Worm (Caenorhabditis elegans) whole organism, L1 larva: ENCODE data around the gene ZK262.8.

ENCODE experiments used
- C34B4.2 ChIP-seq: sonication (generic microtip); optimal IDR thresholded peaks from 2 replicates; lab custom pipeline; 2017; ENCODE audit warnings: mild to moderate bottlenecking, missing genetic modification characterization, missing compliant biosample characterization
- F16B12.6 ChIP-seq: fragments of 150-350 bp; optimal IDR thresholded peaks from 2 replicates; lab custom pipeline; 2014; ENCODE audit warnings: missing biosample characterization, missing genetic modification characterization
- Y116A8C.19 ChIP-seq: sonication (generic microtip); optimal IDR thresholded peaks from 2 replicates; lab custom pipeline; 2016; ENCODE audit warnings: missing compliant biosample characterization, missing genetic modification characterization, borderline replicate concordance
- alr-1 ChIP-seq: fragments of 200-800 bp; sonication (Bioruptor generic); optimal IDR thresholded peaks from 2 replicates; lab custom pipeline; 2018; ENCODE audit warnings: borderline replicate concordance, mild to moderate bottlenecking, missing genetic modification characterization, missing compliant biosample characterization
- aly-2 ChIP-seq: fragments of 150-350 bp; optimal IDR thresholded peaks from 2 replicates; lab custom pipeline; 2014; ENCODE audit warnings: missing biosample characterization, missing genetic modification characterization
- ceh-63 ChIP-seq: fragments of 200-800 bp; sonication (Bioruptor generic); optimal IDR thresholded peaks from 2 replicates; lab custom pipeline; 2018; ENCODE audit warnings: mild to moderate bottlenecking, missing genetic modification characterization, missing compliant biosample characterization
- ceh-88 ChIP-seq: fragments of 200-800 bp; sonication (Bioruptor generic); IDR thresholded peaks from 2 replicates; pipeline ENCODE4 v1.3.6; 2022; ENCODE audit warnings: missing genetic modification characterization, missing compliant biosample characterization
- egl-13 ChIP-seq: sonication (generic microtip); optimal IDR thresholded peaks from 2 replicates; lab custom pipeline; 2016; ENCODE audit warnings: missing genotype, missing genetic modification reagents, missing genetic modification characterization, missing compliant biosample characterization
- egl-27 ChIP-seq, 2 experiments: fragments of 150-350 bp in 1 of 2; sonication (generic microtip); optimal IDR thresholded peaks; 3 replicates each; lab custom pipeline; 2017 to 2018; ENCODE audit warnings: missing biosample characterization in 2 of 2, missing genetic modification characterization in 2 of 2, missing genetic modification reagents in 2 of 2
- elt-2 ChIP-seq: sonication (generic microtip); optimal IDR thresholded peaks from 2 replicates; lab custom pipeline; 2016; ENCODE audit warnings: missing genetic modification characterization, mild to moderate bottlenecking, inconsistent platforms, missing compliant biosample characterization, missing genetic modification reagents
- elt-3 ChIP-seq, 6 experiments: fragments of 150-350 bp in 1 of 6; sonication (generic microtip); optimal IDR thresholded peaks; 2 replicates each; lab custom pipeline; 2017 to 2018; ENCODE audit warnings: missing biosample characterization in 6 of 6, missing genetic modification characterization in 6 of 6, inconsistent platforms in 1 of 6
- fos-1 ChIP-seq: fragments of 150-350 bp; optimal IDR thresholded peaks from 2 replicates; lab custom pipeline; 2014; ENCODE audit warnings: missing biosample characterization, missing genetic modification characterization
- grh-1 ChIP-seq: fragments of 200-800 bp; sonication (Bioruptor generic); IDR thresholded peaks from 2 replicates; pipeline ENCODE4 v1.3.6; 2022; ENCODE audit warnings: missing genetic modification reagents, missing genetic modification characterization, missing compliant biosample characterization
- hlh-17 ChIP-seq: fragments of 200-800 bp; sonication (Bioruptor generic); optimal IDR thresholded peaks from 2 replicates; lab custom pipeline; 2018; ENCODE audit warnings: missing genetic modification characterization, mild to moderate bottlenecking, missing compliant biosample characterization, moderate library complexity, borderline replicate concordance
- hlh-4 ChIP-seq: sonication (generic microtip); optimal IDR thresholded peaks from 2 replicates; lab custom pipeline; 2016; ENCODE audit warnings: mild to moderate bottlenecking, missing genetic modification characterization, missing compliant biosample characterization
- irx-1 ChIP-seq: sonication (generic microtip); optimal IDR thresholded peaks from 2 replicates; lab custom pipeline; 2016; ENCODE audit warnings: missing genetic modification characterization, missing compliant biosample characterization
- jun-1 ChIP-seq: fragments of 150-350 bp; optimal IDR thresholded peaks from 2 replicates; lab custom pipeline; 2014; ENCODE audit warnings: missing biosample characterization, missing genetic modification reagents, missing genetic modification characterization
- lin-13 ChIP-seq: fragments of 150-350 bp; optimal IDR thresholded peaks from 2 replicates; lab custom pipeline; 2014; ENCODE audit warnings: missing biosample characterization, missing genetic modification reagents, missing genetic modification characterization
- lin-14 ChIP-seq: fragments of 200-800 bp; sonication (Bioruptor generic); optimal IDR thresholded peaks from 2 replicates; lab custom pipeline; 2018; ENCODE audit warnings: mild to moderate bottlenecking, missing genetic modification characterization, moderate library complexity, missing compliant biosample characterization
- lir-3 ChIP-seq: sonication (generic microtip); optimal IDR thresholded peaks from 2 replicates; lab custom pipeline; 2016; ENCODE audit warnings: mild to moderate bottlenecking, missing genetic modification characterization, moderate library complexity, missing compliant biosample characterization; ENCODE audit not compliant: poor library complexity
- mab-9 ChIP-seq: fragments of 200-800 bp; sonication (Bioruptor generic); IDR thresholded peaks from 2 replicates; pipeline ENCODE4 v1.3.6; 2022; ENCODE audit warnings: missing genetic modification reagents, missing genetic modification characterization, missing compliant biosample characterization
- mdl-1 ChIP-seq, 2 experiments: fragments of 150-350 bp; optimal IDR thresholded peaks; 2 replicates each; lab custom pipeline; 2014 to 2017; ENCODE audit warnings: missing biosample characterization in 2 of 2, missing genetic modification characterization in 2 of 2, inconsistent platforms in 1 of 2
- nhr-11 ChIP-seq: fragments of 150-350 bp; optimal IDR thresholded peaks from 2 replicates; lab custom pipeline; 2014; ENCODE audit warnings: missing biosample characterization, missing genetic modification characterization
- nhr-19 ChIP-seq: fragments of 200-800 bp; sonication (Bioruptor generic); conservative IDR thresholded peaks from 2 replicates; pipeline ENCODE4 v1.3.6; 2022; ENCODE audit warnings: missing genetic modification characterization, missing compliant biosample characterization
- nhr-28 ChIP-seq: fragments of 150-350 bp; optimal IDR thresholded peaks from 2 replicates; lab custom pipeline; 2014; ENCODE audit warnings: missing biosample characterization, missing genetic modification characterization
- nhr-77 ChIP-seq: fragments of 150-350 bp; optimal IDR thresholded peaks from 2 replicates; lab custom pipeline; 2014; ENCODE audit warnings: missing biosample characterization, missing genetic modification characterization
- nhr-85 ChIP-seq: sonication (generic microtip); peaks from one replicate; lab custom pipeline; 2016; ENCODE audit warnings: missing genetic modification characterization, inconsistent platforms, missing compliant biosample characterization
- nhr-90 ChIP-seq: sonication (generic microtip); optimal IDR thresholded peaks from 2 replicates; lab custom pipeline; 2016; ENCODE audit warnings: mild to moderate bottlenecking, missing genetic modification characterization, missing compliant biosample characterization; ENCODE audit not compliant: poor library complexity
- pag-3 ChIP-seq: sonication (generic microtip); optimal IDR thresholded peaks from 2 replicates; lab custom pipeline; 2017; ENCODE audit warnings: missing genetic modification characterization, mild to moderate bottlenecking, missing compliant biosample characterization, antibody characterized with exemption, borderline replicate concordance; ENCODE audit not compliant: insufficient read depth
- pqm-1 ChIP-seq: sonication (generic microtip); optimal IDR thresholded peaks from 3 replicates; lab custom pipeline; 2017; ENCODE audit warnings: missing biosample characterization, missing genetic modification characterization
- skn-1 ChIP-seq: fragments of 150-350 bp; optimal IDR thresholded peaks from 2 replicates; lab custom pipeline; 2014; ENCODE audit warnings: missing biosample characterization, missing genetic modification characterization
- snpc-4 ChIP-seq: fragments of 150-350 bp; optimal IDR thresholded peaks from 2 replicates; lab custom pipeline; 2014; ENCODE audit warnings: missing biosample characterization, missing genetic modification characterization
- snu-23 ChIP-seq: sonication (generic microtip); optimal IDR thresholded peaks from 2 replicates; lab custom pipeline; 2016; ENCODE audit warnings: missing genetic modification characterization, missing compliant biosample characterization
- sup-37 ChIP-seq: fragments of 200-800 bp; sonication (Bioruptor generic); optimal IDR thresholded peaks from 2 replicates; lab custom pipeline; 2018; ENCODE audit warnings: mild to moderate bottlenecking, missing genetic modification characterization, missing compliant biosample characterization
- swsn-7 ChIP-seq: sonication (generic microtip); optimal IDR thresholded peaks from 2 replicates; lab custom pipeline; 2016; ENCODE audit warnings: missing genetic modification characterization, missing compliant biosample characterization
- tbx-2 ChIP-seq: sonication (generic microtip); optimal IDR thresholded peaks from 2 replicates; lab custom pipeline; 2016; ENCODE audit warnings: missing genetic modification characterization, missing compliant biosample characterization
- tlp-1 ChIP-seq: fragments of 150-350 bp; optimal IDR thresholded peaks from 2 replicates; lab custom pipeline; 2014; ENCODE audit warnings: missing biosample characterization, missing genetic modification characterization
- unc-130 ChIP-seq: fragments of 150-350 bp; optimal IDR thresholded peaks from 2 replicates; lab custom pipeline; 2017; ENCODE audit warnings: missing biosample characterization, missing genetic modification characterization, inconsistent platforms
- xbp-1 ChIP-seq: sonication (generic microtip); optimal IDR thresholded peaks from 2 replicates; lab custom pipeline; 2016; ENCODE audit warnings: missing genetic modification characterization, missing compliant biosample characterization
- zag-1 ChIP-seq: fragments of 150-350 bp; optimal IDR thresholded peaks from 2 replicates; lab custom pipeline; 2014; ENCODE audit warnings: missing biosample characterization, missing genetic modification characterization

The ZK262.8 gene

DNA sequence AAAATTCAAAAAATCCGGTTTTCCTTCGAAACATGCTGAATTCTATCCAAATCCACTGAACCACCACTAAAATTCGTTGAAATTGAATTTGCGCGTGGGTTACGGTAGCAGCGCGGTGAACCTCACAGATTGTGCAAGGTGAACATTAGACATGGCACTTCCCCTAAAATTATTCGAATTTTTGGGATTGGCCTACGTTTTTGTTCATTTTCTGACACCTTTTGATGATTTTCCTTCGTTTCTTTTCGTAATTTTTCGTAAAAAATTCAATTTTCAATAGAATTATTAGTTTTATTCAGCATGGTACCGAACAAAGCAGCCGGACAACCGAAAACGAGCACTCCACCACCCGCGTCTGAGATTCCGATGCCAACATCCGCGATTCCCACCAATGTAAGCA, at the start of gene ZK262.8:
Gene ZK262.8 (plus strand): TSS at position 301 of the 400 bp plus-strand sequence.
- TF ChIP-seq aly-2 (tag; lab: Kevin White, UChicago), result no peak
- TF ChIP-seq hlh-17, result no peak
- TF ChIP-seq skn-1 (tag; lab: Kevin White, UChicago), result no peak
- no peak for TF ChIP-seq C34B4.2 (tag; lab: Kevin White, UChicago)
- no peak for TF ChIP-seq grh-1
- TF ChIP-seq egl-27 (tag; optimal IDR thresholded peaks at IDR 0.05; lab: Kevin White, UChicago), result no peak
- TF ChIP-seq xbp-1, result no peak
- no peak for TF ChIP-seq lin-14 (GFP tag; lab: Kevin White, UChicago)
- no peak for TF ChIP-seq alr-1 (tag; lab: Kevin White, UChicago)

DNA sequence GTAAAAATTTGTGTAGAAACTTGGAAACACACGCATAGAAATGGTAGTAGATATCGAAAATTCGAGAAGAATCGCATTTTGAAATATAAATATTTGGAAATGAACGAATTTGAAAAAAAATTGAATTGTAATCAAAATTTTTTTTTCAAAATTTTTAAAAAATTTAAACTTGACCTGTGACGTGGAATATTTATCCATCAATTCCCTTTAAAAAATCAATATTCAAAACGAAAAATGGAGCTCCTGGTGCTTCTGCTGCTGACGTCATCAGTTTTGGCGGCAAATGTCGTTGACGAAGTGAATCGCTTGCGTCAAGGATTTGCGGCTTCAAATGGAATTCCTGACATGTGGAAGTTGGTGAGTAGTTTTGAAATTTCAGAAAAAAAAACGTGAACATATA, 49.1 kb upstream of the ZK262.8 start, which contains the start of the genes Y51A2B.4 and Y51A2B.5:
Gene Y51A2B.4 (minus strand): TSS at position 101 of the 400 bp plus-strand sequence.
Gene Y51A2B.5 (plus strand): TSS at position 232 of the 400 bp plus-strand sequence.
- no peak for TF ChIP-seq sup-37
- TF ChIP-seq ceh-88, result no peak
- no peak for TF ChIP-seq skn-1 (tag; lab: Kevin White, UChicago)
- no peak for TF ChIP-seq jun-1 (tag; lab: Kevin White, UChicago)
- no peak for TF ChIP-seq tlp-1 (tag; lab: Kevin White, UChicago)
- no peak for TF ChIP-seq tbx-2 (tag; lab: Kevin White, UChicago)
- TF ChIP-seq egl-13 (tag; lab: Kevin White, UChicago), result no peak
- no peak for TF ChIP-seq zag-1 (tag; lab: Kevin White, UChicago)

DNA sequence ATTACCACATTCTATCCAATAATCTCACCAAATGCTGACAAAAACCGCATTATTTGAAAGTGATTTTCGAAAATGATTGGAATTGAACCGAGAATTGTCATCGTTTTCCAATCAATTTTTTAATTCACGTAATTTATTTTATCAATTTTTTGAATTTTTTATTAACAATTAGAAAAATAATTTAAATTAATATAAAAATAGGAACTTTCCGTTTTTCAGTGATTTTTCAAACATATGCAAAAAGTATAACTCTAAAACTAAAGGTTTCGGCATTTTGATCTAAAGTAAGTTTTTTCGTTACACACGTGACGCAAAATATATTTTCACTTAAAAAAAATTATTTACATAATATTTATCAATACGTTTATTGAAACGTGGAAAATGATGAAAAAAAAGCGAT, 44.0 kb upstream of the ZK262.8 start, which contains the start of gene Y51A2B.6:
Gene Y51A2B.6 (minus strand): TSS at position 101 of the 400 bp plus-strand sequence.
- TF ChIP-seq irx-1 (tag; lab: Kevin White, UChicago) (no peak), swsn-7 (no peak), aly-2 (tag; lab: Kevin White, UChicago) (no peak), skn-1 (tag; lab: Kevin White, UChicago) (no peak), Y116A8C.19 (tag; lab: Kevin White, UChicago) (no peak), ceh-63 (GFP tag; lab: Kevin White, UChicago) (no peak), pqm-1 (tag; lab: Kevin White, UChicago) (no peak), snu-23 (GFP tag; lab: Kevin White, UChicago) (no peak), alr-1 (tag; lab: Kevin White, UChicago) (no peak), unc-130 (no peak), nhr-90 (tag; lab: Kevin White, UChicago) (no peak), pag-3 (tag; lab: Kevin White, UChicago) (no peak), lin-13 (GFP tag; lab: Kevin White, UChicago) (no peak), nhr-11 (tag; lab: Kevin White, UChicago) (no peak), snpc-4 (tag; lab: Kevin White, UChicago) (no peak)
- TF ChIP-seq, all 84 proteins: peak for 0

DNA sequence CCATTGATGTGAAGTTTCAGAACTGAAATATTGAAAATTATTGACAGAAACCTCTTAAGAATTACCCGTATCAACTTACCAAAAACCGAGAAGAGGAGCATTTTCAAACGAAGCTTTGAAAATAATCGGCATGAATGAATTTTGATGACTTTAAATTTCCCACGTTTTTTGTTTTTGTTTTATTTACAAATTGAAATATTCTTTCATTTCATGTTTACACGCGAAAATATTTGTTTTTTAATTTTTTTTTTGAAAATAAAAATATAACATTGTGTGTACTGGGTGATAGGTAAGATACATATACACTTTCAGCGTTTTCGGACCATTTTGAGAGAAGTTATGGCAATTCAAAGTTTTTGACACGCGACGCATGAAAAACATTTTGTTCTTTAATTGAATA, 42.5 kb upstream of the ZK262.8 start, which contains the start of gene Y51A2B.9:
Gene Y51A2B.9 (minus strand): TSS at position 101 of the 400 bp plus-strand sequence.
- TF ChIP-seq nhr-19 (GFP tag; lab: Robert Waterston, UW), result no peak
- TF ChIP-seq fos-1 (tag; lab: Kevin White, UChicago), result no peak
- TF ChIP-seq elt-2 (tag; lab: Kevin White, UChicago), result no peak
- no peak for TF ChIP-seq nhr-28
- TF ChIP-seq nhr-77, result no peak
- no peak for TF ChIP-seq nhr-11 (tag; lab: Kevin White, UChicago)
- no peak for TF ChIP-seq hlh-4 (tag; lab: Kevin White, UChicago)
- no peak for TF ChIP-seq mdl-1 (tag; optimal IDR thresholded peaks at IDR 0.05; lab: Kevin White, UChicago)
- no peak for TF ChIP-seq F16B12.6 (tag; lab: Kevin White, UChicago)
- TF ChIP-seq elt-3 (tag; optimal IDR thresholded peaks at IDR 0.05; lab: Kevin White, UChicago), result no peak
- TF ChIP-seq irx-1 (tag; lab: Kevin White, UChicago), result no peak
- no peak for TF ChIP-seq lir-3
- no peak for TF ChIP-seq ceh-63 (GFP tag; lab: Kevin White, UChicago)
- no peak for TF ChIP-seq nhr-85
- TF ChIP-seq mab-9 (GFP tag; lab: Robert Waterston, UW), result no peak
- TF ChIP-seq, all 84 proteins: peak for 0
